Fruit fly (Drosophila melanogaster) S2 (cell line): Measurements from ENCODE around the gene CG6470.

ENCODE experiments used
- CG8478 ChIP-seq: fragments of >200 bp; optimal IDR thresholded peaks from 2 replicates; lab custom pipeline; 2018
- CTCF ChIP-seq, 2 experiments: fragments of >200 bp; optimal IDR thresholded peaks; 2 replicates each; lab custom pipeline; 2018

The CG6470 gene

DNA sequence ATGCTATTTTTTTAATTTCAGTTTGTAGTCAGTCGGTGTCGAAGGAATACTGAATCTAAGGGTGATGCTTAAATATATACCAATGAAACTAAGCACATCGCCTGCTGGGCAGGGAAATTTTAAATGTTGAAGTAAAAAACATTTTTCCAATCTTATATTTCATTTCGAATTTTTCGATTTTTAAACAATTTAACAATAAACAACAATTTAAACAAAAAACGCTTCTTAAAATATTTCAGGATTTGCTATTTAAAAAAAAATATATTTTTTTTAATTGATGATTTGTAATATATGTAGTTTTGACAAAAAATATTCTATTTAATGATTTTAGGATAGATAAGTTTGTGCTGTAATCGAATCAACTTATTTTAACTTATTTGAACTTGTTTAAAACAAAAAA, at the start of gene CG6470:
Gene CG6470, minus strand, starts transcription at position 101 of the 400 bp plus-strand sequence.
- TF ChIP-seq CTCF (optimal IDR thresholded peaks at IDR 0.05; lab: Kevin White, UChicago) (no peak), CG8478 (lab: Kevin White, UChicago) (no peak)

DNA sequence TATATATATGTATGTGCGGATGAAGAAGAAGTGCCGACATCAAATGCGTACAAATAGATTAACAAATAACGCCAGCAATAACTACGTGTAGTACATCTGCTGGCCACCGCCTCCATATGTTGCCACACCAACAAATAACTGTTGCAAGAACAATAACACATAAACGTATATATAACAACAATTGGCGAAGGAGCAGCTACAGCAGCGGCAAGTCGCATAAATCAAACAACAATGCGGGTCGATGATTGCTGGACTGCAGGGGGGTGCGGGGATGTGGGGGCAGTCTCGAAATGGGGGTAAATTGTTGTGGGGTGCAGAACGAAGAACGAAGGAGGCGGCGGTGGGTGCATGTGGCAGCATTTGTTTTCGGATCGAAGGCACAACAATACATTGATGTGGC, 45.9 kb upstream of the CG6470 start:
- TF ChIP-seq CTCF (optimal IDR thresholded peaks at IDR 0.05; lab: Kevin White, UChicago): no peak
- no peak for TF ChIP-seq CG8478 (lab: Kevin White, UChicago)

DNA sequence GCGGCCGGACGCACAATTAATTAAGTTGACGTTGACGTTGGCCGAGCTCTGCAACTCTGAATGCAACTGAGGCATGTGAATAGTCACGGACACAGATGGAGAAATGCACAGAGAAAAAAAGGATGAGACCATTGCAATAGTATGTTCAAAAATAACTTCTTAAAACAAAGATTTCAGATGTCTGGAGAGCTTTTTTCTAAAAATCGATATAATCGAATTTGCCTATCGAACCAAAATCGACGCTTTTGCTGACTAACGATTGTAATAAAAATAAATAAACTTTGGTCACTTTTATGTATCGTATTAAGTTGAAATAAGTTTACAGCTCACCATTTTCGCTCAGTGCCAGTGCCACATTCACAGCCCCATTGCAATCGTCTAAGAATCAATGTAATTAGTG, 43.9 kb upstream of the CG6470 start:
- TF ChIP-seq CTCF (optimal IDR thresholded peaks at IDR 0.05; lab: Kevin White, UChicago): no peak

DNA sequence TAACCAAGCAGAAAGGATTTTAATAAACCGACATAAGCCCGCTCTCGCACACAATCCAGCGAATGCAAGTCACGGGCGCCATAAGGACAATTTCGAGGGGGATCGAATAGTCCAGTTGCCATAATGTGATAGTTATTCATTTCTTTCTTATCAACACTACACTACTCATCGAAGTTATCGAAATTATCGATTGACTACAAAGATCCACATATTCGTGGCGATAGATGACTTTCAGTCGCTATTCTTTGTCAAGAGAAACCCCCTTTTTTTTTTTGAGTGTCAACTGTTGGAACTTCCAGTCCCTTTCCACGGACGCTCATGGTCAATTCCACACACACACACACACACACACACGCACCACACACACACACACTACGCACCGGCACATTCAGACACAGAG, 39.9 kb upstream of the CG6470 start:
- TF ChIP-seq CTCF (optimal IDR thresholded peaks at IDR 0.05; lab: Kevin White, UChicago) (no peak), CG8478 (lab: Kevin White, UChicago) (no peak)

DNA sequence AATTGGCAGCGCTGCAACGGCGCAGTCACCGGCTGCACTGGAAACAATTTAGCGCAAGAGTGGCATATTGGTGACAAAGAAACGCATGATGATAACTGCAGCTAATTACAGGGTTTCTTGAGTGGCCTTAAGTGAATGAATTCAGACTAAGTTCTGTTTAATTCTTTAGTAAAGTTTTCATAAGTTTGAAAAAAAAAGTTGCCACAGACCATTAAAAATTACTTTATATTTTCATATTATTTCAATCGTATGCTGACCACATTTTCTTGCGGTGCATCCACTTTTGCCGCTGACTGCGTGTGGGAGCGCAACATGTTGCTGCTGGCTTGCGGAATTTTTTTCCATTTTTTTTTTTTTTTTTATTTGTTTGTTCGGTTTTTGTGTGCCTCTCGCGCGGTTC, 37.8 kb upstream of the CG6470 start:
- TF ChIP-seq CG8478 (lab: Kevin White, UChicago) (no peak), CTCF (optimal IDR thresholded peaks at IDR 0.05; lab: Kevin White, UChicago) (no peak)

DNA sequence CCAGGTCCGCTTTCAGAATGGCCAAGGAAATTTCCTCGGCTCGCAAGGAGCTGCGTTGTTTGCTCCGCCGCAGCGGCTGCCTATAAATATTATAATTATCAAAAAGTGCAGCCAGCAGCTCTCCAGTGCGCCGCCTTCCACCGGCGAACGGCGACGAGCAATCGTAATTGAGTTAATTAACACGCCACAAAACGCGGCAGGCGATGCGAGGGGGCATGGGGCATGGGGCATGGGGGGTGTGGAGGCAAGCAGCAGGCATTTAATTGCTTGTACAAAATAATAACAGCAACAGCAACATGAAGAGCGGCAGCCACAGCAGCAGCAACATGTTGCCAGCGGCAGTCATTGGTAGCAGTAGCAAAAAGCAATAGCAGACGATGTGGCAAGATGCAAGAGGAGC, 36.1 kb upstream of the CG6470 start:
- no peak for TF ChIP-seq CTCF (optimal IDR thresholded peaks at IDR 0.05; lab: Kevin White, UChicago)
- no peak for TF ChIP-seq CG8478 (lab: Kevin White, UChicago)

DNA sequence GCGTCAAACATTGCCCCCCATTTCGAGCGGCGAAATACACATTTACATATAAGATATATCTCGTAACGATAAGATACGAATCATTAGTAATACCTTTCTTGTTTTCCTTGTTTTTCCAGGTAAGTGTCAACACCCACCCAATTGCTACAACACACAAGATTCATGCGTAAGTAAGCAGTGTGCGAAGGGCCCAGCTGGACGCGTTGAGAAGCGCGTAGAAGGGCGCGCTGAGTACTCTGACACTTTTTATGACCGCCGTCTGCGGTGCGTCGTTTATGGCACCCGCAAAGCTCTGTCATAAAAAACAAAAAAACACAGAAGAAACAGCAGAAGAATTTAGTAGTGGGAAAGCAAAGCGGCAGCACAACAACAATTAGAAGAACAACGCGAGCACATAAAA, 33.0 kb upstream of the CG6470 start:
- TF ChIP-seq CTCF (optimal IDR thresholded peaks at IDR 0.05; lab: Kevin White, UChicago): no peak
- TF ChIP-seq CG8478 (lab: Kevin White, UChicago): no peak

DNA sequence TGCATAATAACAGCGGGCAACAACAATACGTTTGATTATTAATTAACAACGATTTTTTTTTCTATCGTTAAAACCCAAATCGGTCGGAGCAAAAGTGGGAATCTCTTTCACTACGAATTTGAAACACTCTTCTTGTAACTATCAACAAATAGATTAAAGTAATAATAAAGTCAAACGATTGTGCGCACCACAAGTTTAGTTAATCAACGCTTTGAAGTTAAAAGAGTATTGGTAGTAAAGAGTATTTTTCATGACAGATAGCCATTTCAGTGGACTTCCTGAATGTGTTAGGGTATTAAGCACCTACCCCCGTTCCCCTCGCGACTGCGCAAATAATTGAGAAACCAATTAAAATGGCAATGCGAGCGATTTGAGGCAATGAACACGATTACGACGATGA, 32.1 kb upstream of the CG6470 start:
- TF ChIP-seq CG8478 (lab: Kevin White, UChicago) (no peak), CTCF (optimal IDR thresholded peaks at IDR 0.05; lab: Kevin White, UChicago) (no peak)

DNA sequence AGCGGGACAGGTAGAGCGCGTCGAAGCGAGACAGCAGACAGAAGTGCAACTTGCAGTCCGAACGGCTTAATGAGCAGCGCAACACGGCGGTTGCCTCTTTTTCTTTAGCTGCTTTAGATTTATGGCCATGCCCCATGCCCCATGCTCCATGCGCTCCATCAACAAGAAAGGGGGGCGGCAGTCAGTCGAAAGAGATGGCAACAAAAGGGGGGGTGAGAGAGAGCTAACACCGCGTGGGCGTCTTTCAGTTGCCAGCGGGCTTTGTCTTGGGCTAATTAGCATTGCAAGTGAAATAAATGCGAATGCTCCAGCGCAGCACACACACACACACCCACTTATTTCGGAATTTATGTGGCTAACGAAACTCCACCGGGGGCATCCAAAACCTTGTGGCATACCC, 30.5 kb upstream of the CG6470 start:
- no peak for TF ChIP-seq CG8478 (lab: Kevin White, UChicago)

DNA sequence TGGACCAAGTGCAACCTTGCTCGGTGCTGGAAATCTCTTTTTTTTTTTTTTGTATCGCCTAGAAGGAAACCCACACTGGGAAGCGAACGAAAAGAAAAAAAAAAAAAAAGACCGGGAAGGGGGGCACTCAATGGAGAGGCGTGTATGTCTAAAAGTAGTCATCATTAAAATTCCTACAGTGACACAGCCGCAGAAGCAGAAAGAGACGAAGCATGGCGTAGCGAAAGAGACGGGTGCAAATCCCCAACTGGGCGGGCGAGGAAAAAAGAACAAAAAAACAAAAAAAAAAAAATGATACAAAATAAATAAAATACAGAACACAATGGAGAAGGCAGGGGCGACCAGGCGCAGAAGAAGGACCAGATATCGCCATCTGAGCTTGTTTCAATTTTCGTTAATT, 30.1 kb upstream of the CG6470 start:
- TF ChIP-seq CTCF (optimal IDR thresholded peaks at IDR 0.05; lab: Kevin White, UChicago): no peak
- no peak for TF ChIP-seq CG8478 (lab: Kevin White, UChicago)

DNA sequence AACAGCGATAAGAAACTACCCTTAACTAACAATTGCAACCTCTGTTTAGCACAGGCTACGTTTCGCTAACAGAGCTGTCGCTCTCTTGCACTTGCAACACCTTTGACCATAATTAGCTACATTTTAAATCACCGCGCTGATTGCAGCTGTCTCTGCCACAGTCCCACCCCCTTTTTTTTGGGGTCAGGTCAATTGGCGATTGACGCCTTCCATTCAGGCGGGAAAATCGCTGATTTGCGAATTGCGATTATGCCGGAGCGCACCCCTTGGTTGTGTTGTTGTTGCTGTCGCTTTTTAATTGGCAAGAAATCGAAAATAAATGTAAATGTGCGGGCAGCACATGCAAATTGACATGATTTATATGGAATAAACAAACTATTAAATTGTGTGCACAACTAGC, 28.7 kb upstream of the CG6470 start:
- TF ChIP-seq CTCF (optimal IDR thresholded peaks at IDR 0.05; lab: Kevin White, UChicago) (no peak), CG8478 (lab: Kevin White, UChicago) (no peak)

DNA sequence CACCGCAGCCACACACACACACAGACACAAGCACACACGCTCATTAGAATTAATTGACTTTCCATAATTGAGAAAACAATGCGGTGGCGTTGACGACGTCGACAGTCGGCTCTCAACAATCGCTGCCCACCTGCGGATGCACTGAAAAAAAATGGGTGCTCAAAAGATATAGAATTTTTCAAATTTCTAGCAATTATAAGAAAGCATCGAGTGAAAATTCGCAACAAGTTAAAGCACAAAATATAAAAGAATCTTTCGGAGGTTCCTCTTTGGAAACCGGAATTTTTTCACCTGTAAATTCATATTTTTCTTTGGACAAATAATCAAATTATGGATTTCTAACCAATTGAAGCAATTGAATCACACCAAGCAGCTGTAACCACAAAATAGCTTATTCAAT, 27.2 kb upstream of the CG6470 start:
- no peak for TF ChIP-seq CTCF (optimal IDR thresholded peaks at IDR 0.05; lab: Kevin White, UChicago)
- no peak for TF ChIP-seq CG8478 (lab: Kevin White, UChicago)

DNA sequence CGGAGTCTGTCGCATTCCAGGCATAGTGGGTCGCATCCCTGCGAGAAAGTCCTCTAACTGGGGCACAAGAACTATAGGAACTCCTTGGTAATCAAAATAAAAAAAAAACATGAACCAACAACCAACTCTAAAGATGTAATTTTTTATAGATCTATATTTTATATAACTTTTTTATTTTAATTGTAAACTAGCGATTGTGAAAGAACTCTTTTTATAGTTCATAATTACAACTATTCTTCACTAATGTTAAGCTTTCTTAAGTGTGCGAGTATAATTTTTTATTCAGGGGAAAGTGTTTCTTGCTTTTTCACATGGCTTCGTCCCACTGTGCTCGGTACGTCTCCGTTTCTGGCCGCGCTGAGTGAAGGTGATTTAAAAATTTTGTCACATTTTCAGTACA, 25.6 kb upstream of the CG6470 start:
- TF ChIP-seq CTCF (optimal IDR thresholded peaks at IDR 0.05; lab: Kevin White, UChicago) (no peak), CG8478 (lab: Kevin White, UChicago) (no peak)

DNA sequence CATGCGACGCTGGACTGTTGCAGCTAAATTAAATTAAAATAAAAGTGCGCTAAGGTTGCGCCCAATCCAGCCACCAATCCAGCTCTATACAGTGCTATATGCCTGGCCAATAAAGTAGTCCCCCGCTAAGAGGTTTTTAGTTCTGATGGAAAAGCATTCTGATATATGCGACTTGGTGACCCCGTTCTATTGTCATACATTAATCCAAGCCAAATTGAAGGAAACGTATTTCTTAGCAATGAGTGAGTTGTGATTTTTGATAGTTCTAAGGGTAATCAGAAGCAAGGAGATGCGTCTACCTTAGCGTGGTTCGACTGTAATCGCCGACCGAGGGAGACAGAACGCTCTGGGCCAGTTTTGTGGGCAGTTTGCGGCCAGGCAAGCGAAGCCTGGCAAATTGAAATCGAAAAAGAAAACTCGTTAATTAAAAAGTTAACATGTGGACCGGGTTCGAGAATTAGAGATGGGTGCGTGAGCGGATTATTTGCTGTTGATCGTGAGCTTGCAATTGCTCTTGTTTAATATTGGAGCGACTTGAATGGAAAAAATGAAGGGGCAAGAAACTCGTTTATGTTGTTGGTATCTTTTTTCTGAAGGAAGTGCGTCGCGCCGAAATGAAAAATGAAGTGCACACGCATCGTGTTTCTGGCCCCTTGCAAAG, 23.7 kb upstream of the CG6470 start:
- no peak for TF ChIP-seq CG8478 (lab: Kevin White, UChicago)
- no peak for TF ChIP-seq CTCF (optimal IDR thresholded peaks at IDR 0.05; lab: Kevin White, UChicago)

DNA sequence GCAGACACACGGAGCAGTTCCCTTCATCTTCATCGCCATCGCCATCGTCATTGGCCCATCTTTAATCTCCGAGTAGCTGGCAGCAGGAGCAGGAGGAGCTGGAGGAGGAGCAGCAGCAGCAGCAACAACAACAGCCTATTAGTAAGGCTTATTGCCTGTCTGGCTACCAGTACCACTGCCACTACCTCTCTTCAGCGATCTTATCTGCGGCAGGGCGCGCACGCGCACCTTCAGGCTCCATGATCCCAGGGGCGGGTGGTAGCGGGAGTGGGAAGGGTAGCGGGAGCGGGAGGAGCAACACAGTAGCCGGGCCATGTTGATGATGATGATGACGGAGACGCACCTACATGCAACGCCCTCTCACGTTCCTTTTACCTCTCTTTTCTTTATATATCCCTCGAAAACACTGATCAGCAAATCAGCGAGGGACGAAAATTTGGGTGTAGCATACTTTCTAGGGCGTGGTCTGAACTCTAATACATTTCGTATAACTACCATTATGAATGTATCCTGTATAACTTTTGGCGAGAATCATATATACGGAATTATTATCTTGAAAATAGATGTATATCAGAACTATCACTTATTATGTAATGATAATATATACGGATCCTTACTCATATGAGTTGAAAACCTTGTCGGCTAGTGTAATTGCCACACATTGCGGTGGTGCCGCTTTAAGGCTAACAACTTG, 22.5 kb upstream of the CG6470 start:
- TF ChIP-seq CTCF (optimal IDR thresholded peaks at IDR 0.05; lab: Kevin White, UChicago) (no peak), CG8478 (lab: Kevin White, UChicago) (no peak)

DNA sequence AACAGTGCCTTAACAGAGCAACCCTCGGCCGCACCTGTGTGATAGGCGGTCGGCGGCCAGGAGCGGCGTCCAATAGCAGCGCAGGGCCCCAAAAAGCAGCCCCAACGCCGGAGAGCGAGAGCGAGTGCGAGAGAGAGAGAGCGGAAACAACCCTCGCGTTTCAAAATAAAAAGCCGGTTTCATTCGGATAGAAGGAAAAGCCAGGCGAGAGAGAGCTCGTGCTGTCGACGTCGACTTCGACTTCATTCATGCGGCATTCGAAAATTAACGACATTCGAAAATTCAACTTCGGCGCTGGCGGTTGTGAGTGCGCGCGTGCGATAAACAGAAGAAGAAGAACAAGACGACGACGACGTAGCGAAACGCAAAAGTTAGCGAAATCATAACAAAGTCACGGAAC, 19.7 kb upstream of the CG6470 start:
- TF ChIP-seq CTCF (optimal IDR thresholded peaks at IDR 0.05; lab: Kevin White, UChicago) (no peak), CG8478 (lab: Kevin White, UChicago) (no peak)
